Worm (Caenorhabditis elegans) whole organism, L1 larva: ENCODE data around the gene ttr-22.

Experiments
- F16B12.6 ChIP-seq: fragments of 150-350 bp; optimal IDR thresholded peaks from 2 replicates; lab custom pipeline; 2014; ENCODE audit warnings: missing biosample characterization, missing genetic modification characterization
- ceh-90 ChIP-seq: sonication (generic microtip); optimal IDR thresholded peaks from 2 replicates; lab custom pipeline; 2016; ENCODE audit warnings: missing genetic modification characterization, missing compliant biosample characterization
- dpl-1 ChIP-seq, 3 experiments: fragments of 150-350 bp in 2 of 3; sonication (generic microtip) in 1 of 3; optimal IDR thresholded peaks; 2 replicates each; lab custom pipeline; 2014 to 2017; ENCODE audit warnings: missing biosample characterization in 3 of 3, missing genetic modification characterization in 3 of 3, missing genetic modification reagents in 3 of 3
- isw-1 ChIP-seq: fragments of 200-800 bp; sonication (Bioruptor generic); IDR thresholded peaks from 2 replicates; pipeline ENCODE4 v1.3.6; 2022; ENCODE audit warnings: missing genetic modification characterization, missing compliant biosample characterization
- lin-14 ChIP-seq: fragments of 200-800 bp; sonication (Bioruptor generic); optimal IDR thresholded peaks from 2 replicates; lab custom pipeline; 2018; ENCODE audit warnings: mild to moderate bottlenecking, missing genetic modification characterization, moderate library complexity, missing compliant biosample characterization
- lsy-2 ChIP-seq, 2 experiments: fragments of 150-350 bp; optimal IDR thresholded peaks; 2 replicates each; lab custom pipeline; 2014; ENCODE audit warnings: missing biosample characterization in 2 of 2, missing genetic modification characterization in 2 of 2
- skn-1 ChIP-seq: fragments of 150-350 bp; optimal IDR thresholded peaks from 2 replicates; lab custom pipeline; 2014; ENCODE audit warnings: missing biosample characterization, missing genetic modification characterization
- sptf-1 ChIP-seq: fragments of 150-350 bp; optimal IDR thresholded peaks from 2 replicates; lab custom pipeline; 2014; ENCODE audit warnings: missing biosample characterization, missing genetic modification characterization

The ttr-22 gene

ce11 chrV:12288577-12288976, 47.4 kb downstream of the ttr-22 start, which contains the start of gene rskd-1 (continued):
- peak in 2 of 3 experiments; percentile 13 to 28 for TF ChIP-seq dpl-1 (GFP tag; optimal IDR thresholded peaks at IDR 0.05; lab: Kevin White, UChicago)
- peak; percentile 6 for TF ChIP-seq skn-1 (tag; lab: Kevin White, UChicago)
- no peak for TF ChIP-seq isw-1
- TF ChIP-seq sptf-1 (tag; lab: Kevin White, UChicago): no peak
- no peak for TF ChIP-seq F16B12.6
- TF ChIP-seq ceh-90 (tag; lab: Kevin White, UChicago): no peak
- peak; percentile 53 for TF ChIP-seq lin-14 (GFP tag; lab: Kevin White, UChicago)
- peak in 1 of 2 experiments; percentile 35 for TF ChIP-seq lsy-2 (tag; optimal IDR thresholded peaks at IDR 0.05; lab: Kevin White, UChicago)
